Worm (Caenorhabditis elegans) whole organism, L2 larva: ENCODE results near the gene egl-13.

Source experiments
- F13H6.1 ChIP-seq: sonication (generic microtip); optimal IDR thresholded peaks from 2 replicates; lab custom pipeline; 2016; ENCODE audit warnings: missing genetic modification characterization, missing compliant biosample characterization
- R02D3.7 ChIP-seq: fragments of 150-350 bp; optimal IDR thresholded peaks from 2 replicates; lab custom pipeline; 2014; ENCODE audit warnings: missing biosample characterization, missing genetic modification characterization
- ZK546.5 ChIP-seq: sonication (generic microtip); optimal IDR thresholded peaks from 2 replicates; lab custom pipeline; 2017; ENCODE audit warnings: missing biosample characterization, missing genetic modification characterization
- alr-1 ChIP-seq: fragments of 150-350 bp; optimal IDR thresholded peaks from 2 replicates; lab custom pipeline; 2014; ENCODE audit warnings: missing biosample characterization, missing genetic modification characterization
- aly-2 ChIP-seq: fragments of 150-350 bp; optimal IDR thresholded peaks from 2 replicates; lab custom pipeline; 2014; ENCODE audit warnings: missing biosample characterization, missing genetic modification characterization
- blmp-1 ChIP-seq: sonication (generic microtip); optimal IDR thresholded peaks from 2 replicates; lab custom pipeline; 2017; ENCODE audit warnings: missing genetic modification characterization, mild to moderate bottlenecking, missing compliant biosample characterization, antibody characterized with exemption, moderate library complexity; ENCODE audit not compliant: insufficient read depth
- ceh-16 ChIP-seq: fragments of 150-350 bp; optimal IDR thresholded peaks from 2 replicates; lab custom pipeline; 2014; ENCODE audit warnings: missing biosample characterization, missing genetic modification characterization
- crh-2 ChIP-seq: sonication (generic microtip); optimal IDR thresholded peaks from 2 replicates; lab custom pipeline; 2017; ENCODE audit warnings: missing biosample characterization, missing genetic modification characterization
- dmd-4 ChIP-seq: sonication (generic microtip); optimal IDR thresholded peaks from 2 replicates; lab custom pipeline; 2017; ENCODE audit warnings: missing biosample characterization, missing genetic modification characterization
- elt-1 ChIP-seq: fragments of 150-350 bp; optimal IDR thresholded peaks from 2 replicates; lab custom pipeline; 2014; ENCODE audit warnings: missing biosample characterization, missing genetic modification characterization
- elt-3 ChIP-seq: sonication (generic microtip); optimal IDR thresholded peaks from 2 replicates; lab custom pipeline; 2017; ENCODE audit warnings: missing biosample characterization, missing genetic modification characterization
- fos-1 ChIP-seq: fragments of 150-350 bp; optimal IDR thresholded peaks from 2 replicates; lab custom pipeline; 2014; ENCODE audit warnings: missing biosample characterization, missing genetic modification characterization
- lin-13 ChIP-seq: fragments of 150-350 bp; optimal IDR thresholded peaks from 2 replicates; lab custom pipeline; 2014; ENCODE audit warnings: missing biosample characterization, missing genetic modification reagents, missing genetic modification characterization
- lin-39 ChIP-seq: fragments of 150-350 bp; optimal IDR thresholded peaks from 2 replicates; lab custom pipeline; 2014; ENCODE audit warnings: missing biosample characterization, missing genetic modification reagents, missing genetic modification characterization
- lsy-2 ChIP-seq, 2 experiments: fragments of 150-350 bp in 1 of 2; sonication (generic microtip) in 1 of 2; optimal IDR thresholded peaks; 2 replicates each; lab custom pipeline; 2014 to 2017; ENCODE audit warnings: missing biosample characterization in 2 of 2, missing genetic modification characterization in 2 of 2
- mab-5 ChIP-seq: fragments of 150-350 bp; optimal IDR thresholded peaks from 2 replicates; lab custom pipeline; 2014; ENCODE audit warnings: missing biosample characterization, missing genetic modification characterization
- mdl-1 ChIP-seq, 2 experiments: fragments of 150-350 bp in 1 of 2; sonication (generic microtip) in 1 of 2; optimal IDR thresholded peaks; 2 replicates each; lab custom pipeline; 2017; ENCODE audit warnings: missing biosample characterization in 2 of 2, missing genetic modification characterization in 2 of 2
- nhr-10 ChIP-seq: sonication (generic microtip); optimal IDR thresholded peaks from 2 replicates; lab custom pipeline; 2017; ENCODE audit warnings: missing biosample characterization, missing genetic modification characterization
- nhr-11 ChIP-seq: fragments of 150-350 bp; optimal IDR thresholded peaks from 2 replicates; lab custom pipeline; 2014; ENCODE audit warnings: missing biosample characterization, missing genetic modification characterization
- nhr-129 ChIP-seq: fragments of 150-350 bp; optimal IDR thresholded peaks from 2 replicates; lab custom pipeline; 2014; ENCODE audit warnings: missing biosample characterization, missing genetic modification characterization
- nhr-21 ChIP-seq: fragments of 150-350 bp; optimal IDR thresholded peaks from 2 replicates; lab custom pipeline; 2014; ENCODE audit warnings: missing biosample characterization, missing genetic modification characterization
- nhr-25 ChIP-seq: fragments of 150-350 bp; sonication (generic microtip); optimal IDR thresholded peaks from 3 replicates; lab custom pipeline; 2014; ENCODE audit warnings: missing biosample characterization, missing genetic modification characterization
- nhr-6 ChIP-seq: fragments of 150-350 bp; optimal IDR thresholded peaks from 2 replicates; lab custom pipeline; 2014; ENCODE audit warnings: missing biosample characterization, missing genetic modification characterization
- nhr-77 ChIP-seq: fragments of 150-350 bp; optimal IDR thresholded peaks from 2 replicates; lab custom pipeline; 2014; ENCODE audit warnings: missing biosample characterization, missing genetic modification characterization
- sem-4 ChIP-seq: fragments of 150-350 bp; optimal IDR thresholded peaks from 2 replicates; lab custom pipeline; 2014; ENCODE audit warnings: missing biosample characterization, missing genetic modification reagents, missing genetic modification characterization
- skn-1 ChIP-seq: sonication (generic microtip); optimal IDR thresholded peaks from 2 replicates; lab custom pipeline; 2017; ENCODE audit warnings: missing biosample characterization, missing genetic modification characterization
- sma-3 ChIP-seq: sonication (generic microtip); optimal IDR thresholded peaks from 2 replicates; lab custom pipeline; 2016; ENCODE audit warnings: missing genetic modification reagents, missing genetic modification characterization, missing compliant biosample characterization
- sma-9 ChIP-seq, 2 experiments: fragments of 150-350 bp in 1 of 2; sonication (generic microtip) in 1 of 2; optimal IDR thresholded peaks; 2 replicates each; lab custom pipeline; 2014 to 2016; ENCODE audit warnings: missing genetic modification characterization in 2 of 2, mild to moderate bottlenecking in 1 of 2, missing biosample characterization in 1 of 2, missing compliant biosample characterization in 1 of 2, missing genetic modification reagents in 1 of 2, moderate library complexity in 1 of 2
- unc-39 ChIP-seq: fragments of 150-350 bp; optimal IDR thresholded peaks from 2 replicates; lab custom pipeline; 2014; ENCODE audit warnings: missing biosample characterization, missing genetic modification characterization
- zag-1 ChIP-seq: fragments of 150-350 bp; optimal IDR thresholded peaks from 2 replicates; lab custom pipeline; 2014; ENCODE audit warnings: missing biosample characterization, missing genetic modification characterization
- ztf-1 ChIP-seq: fragments of 200-800 bp; sonication (Bioruptor generic); conservative IDR thresholded peaks from 2 replicates; pipeline ENCODE4 v1.3.6; 2022; ENCODE audit warnings: missing genetic modification characterization, missing compliant biosample characterization
- ztf-4 ChIP-seq: fragments of 150-350 bp; optimal IDR thresholded peaks from 2 replicates; lab custom pipeline; 2014; ENCODE audit warnings: missing biosample characterization, missing genetic modification characterization

The egl-13 gene

DNA sequence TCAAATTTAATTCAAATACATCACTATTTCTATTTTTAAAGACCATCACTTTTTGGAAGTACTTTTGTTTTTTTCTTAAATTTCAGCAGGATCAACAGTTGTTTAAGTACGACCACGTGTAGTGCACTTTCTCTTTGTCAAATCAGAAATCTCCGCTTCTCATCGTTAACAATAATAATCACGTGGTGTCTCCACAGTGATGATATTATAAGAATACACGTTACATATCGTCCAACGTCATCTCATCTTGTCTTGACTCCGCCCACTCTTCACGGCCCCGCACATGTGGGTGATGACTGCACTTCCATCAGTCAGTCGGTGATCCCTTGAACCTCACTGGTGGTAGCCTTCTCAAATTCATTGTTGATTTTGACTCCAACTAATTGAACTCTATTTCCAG is 33.7 kb upstream of the egl-13 start, which contains the start of gene argn-1:
TSS of gene argn-1 (plus strand) at position 83 of the 400 bp plus-strand sequence.
- TF ChIP-seq fos-1, result no peak
- TF ChIP-seq nhr-21 (tag; lab: Kevin White, UChicago), result peak; percentile 79
- no peak for TF ChIP-seq lsy-2 (tag; optimal IDR thresholded peaks at IDR 0.05; lab: Kevin White, UChicago)
- TF ChIP-seq mdl-1 (tag; optimal IDR thresholded peaks at IDR 0.05; lab: Kevin White, UChicago), result peak; percentile 53 to 57
- TF ChIP-seq lin-39 (tag; lab: Kevin White, UChicago), result no peak
- TF ChIP-seq blmp-1 (tag; lab: Kevin White, UChicago), result peak; percentile 73
- peak; percentile 34 for TF ChIP-seq sma-3 (GFP tag; lab: Kevin White, UChicago)
- peak; percentile 90 for TF ChIP-seq sma-9 (GFP tag; optimal IDR thresholded peaks at IDR 0.05; lab: Kevin White, UChicago)
- TF ChIP-seq sma-9 (tag; optimal IDR thresholded peaks at IDR 0.05; lab: Kevin White, UChicago), result no peak
- peak; percentile 11 for TF ChIP-seq crh-2 (tag; lab: Kevin White, UChicago)
- TF ChIP-seq nhr-25 (tag; lab: Kevin White, UChicago), result peak; percentile 79
- TF ChIP-seq ztf-4, result no peak
- TF ChIP-seq, all 48 proteins: peak for 7

DNA sequence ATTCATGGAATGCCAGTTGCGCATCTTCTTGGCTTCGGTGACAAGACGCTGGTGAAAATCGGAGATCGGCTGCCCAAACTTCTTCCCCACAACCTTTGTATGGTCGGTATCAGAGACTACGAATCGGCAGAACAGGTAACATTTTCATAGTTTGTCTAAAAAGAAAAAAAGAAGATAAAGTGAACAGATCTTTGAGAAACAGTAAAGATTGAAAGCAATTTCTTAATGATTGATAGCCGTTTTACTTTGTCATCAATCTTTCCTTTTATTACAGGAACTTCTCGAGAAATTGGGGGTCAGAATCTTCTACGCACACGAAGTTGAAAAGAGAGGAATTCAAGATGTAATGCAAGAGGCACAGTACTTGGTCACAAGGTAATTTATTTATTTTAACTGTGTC is 32.6 kb upstream of the egl-13 start:
- TF ChIP-seq blmp-1 (tag; lab: Kevin White, UChicago) (peak; percentile 46), ceh-16 (tag; lab: Kevin White, UChicago) (no peak), alr-1 (tag; lab: Kevin White, UChicago) (no peak), ztf-4 (no peak), sma-9 (GFP tag; optimal IDR thresholded peaks at IDR 0.05; lab: Kevin White, UChicago) (peak; percentile 27), sma-9 (tag; optimal IDR thresholded peaks at IDR 0.05; lab: Kevin White, UChicago) (no peak), nhr-25 (tag; lab: Kevin White, UChicago) (peak; percentile 34), nhr-11 (tag; lab: Kevin White, UChicago) (no peak), mab-5 (tag; lab: Kevin White, UChicago) (peak; percentile 55), nhr-21 (tag; lab: Kevin White, UChicago) (peak; percentile 52), fos-1 (peak; percentile 17)

- no peak for TF ChIP-seq elt-1 (tag; lab: Kevin White, UChicago)
- peak; percentile 11 for TF ChIP-seq fos-1
- TF ChIP-seq nhr-25 (tag; lab: Kevin White, UChicago), result no peak
- TF ChIP-seq, all 48 proteins: peak for 1
Measured at ce11 chrX:5631626-5632025, 32.0 kb upstream of the egl-13 start, which contains the start of gene T22B7.8. Gene T22B7.8, plus strand, starts transcription at chrX:5631926.

ce11 chrX:5639562-5639961 is 24.1 kb upstream of the egl-13 start:
- TF ChIP-seq elt-3 (tag; lab: Kevin White, UChicago) (no peak), dmd-4 (tag; lab: Kevin White, UChicago) (no peak), lin-13 (no peak), mab-5 (tag; lab: Kevin White, UChicago) (no peak), ztf-1 (GFP tag; lab: Robert Waterston, UW) (no peak)

- TF ChIP-seq unc-39 (no peak), nhr-6 (tag; lab: Kevin White, UChicago) (no peak), lin-39 (tag; lab: Kevin White, UChicago) (no peak), skn-1 (no peak), alr-1 (tag; lab: Kevin White, UChicago) (no peak), nhr-129 (no peak), lin-13 (no peak), F13H6.1 (tag; lab: Kevin White, UChicago) (no peak), dmd-4 (tag; lab: Kevin White, UChicago) (no peak), elt-1 (tag; lab: Kevin White, UChicago) (no peak), nhr-77 (no peak), zag-1 (tag; lab: Kevin White, UChicago) (no peak), nhr-21 (tag; lab: Kevin White, UChicago) (no peak), crh-2 (tag; lab: Kevin White, UChicago) (no peak), R02D3.7 (tag; lab: Kevin White, UChicago) (no peak), lsy-2 (tag; optimal IDR thresholded peaks at IDR 0.05; lab: Kevin White, UChicago) (no peak), sma-3 (GFP tag; lab: Kevin White, UChicago) (no peak)
Measured at ce11 chrX:5641315-5641714, 22.3 kb upstream of the egl-13 start, which contains the start of gene T22B7.4. Gene T22B7.4, minus strand, starts transcription at chrX:5641415.

- TF ChIP-seq ZK546.5 (no peak), sem-4 (no peak), sma-9 (GFP tag; optimal IDR thresholded peaks at IDR 0.05; lab: Kevin White, UChicago) (no peak), sma-9 (tag; optimal IDR thresholded peaks at IDR 0.05; lab: Kevin White, UChicago) (no peak), nhr-10 (no peak), F13H6.1 (tag; lab: Kevin White, UChicago) (no peak), nhr-21 (tag; lab: Kevin White, UChicago) (no peak), nhr-129 (no peak), fos-1 (no peak), aly-2 (tag; lab: Kevin White, UChicago) (no peak), lsy-2 (tag; optimal IDR thresholded peaks at IDR 0.05; lab: Kevin White, UChicago) (no peak)
Measured at ce11 chrX:5644112-5644511, 19.5 kb upstream of the egl-13 start.
